Fruit fly (Drosophila melanogaster): ENCODE data around the gene Ubi-p63E.

DNA sequence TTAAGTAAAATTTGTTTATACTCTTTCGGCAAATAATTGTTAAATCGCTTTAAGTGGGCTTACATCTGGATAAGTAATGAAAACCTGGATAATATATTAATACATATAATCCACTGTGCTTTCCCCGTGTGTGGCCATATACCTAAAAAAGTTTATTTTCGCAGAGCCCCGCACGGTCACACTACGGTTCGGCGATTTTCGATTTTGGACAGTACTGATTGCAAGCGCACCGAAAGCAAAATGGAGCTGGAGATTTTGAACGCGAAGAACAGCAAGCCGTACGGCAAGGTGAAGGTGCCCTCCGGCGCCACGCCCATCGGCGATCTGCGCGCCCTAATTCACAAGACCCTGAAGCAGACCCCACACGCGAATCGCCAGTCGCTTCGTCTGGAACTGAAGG, 317 bp upstream of the Ubi-p63E start, which contains the start of gene Sc2:
- TF ChIP-seq kay (GFP tag; ENCODE audit: borderline replicate concordance) (no peak), Hr96 (GFP tag; optimal IDR thresholded peaks at IDR 0.05) (no peak), tj (GFP tag; optimal IDR thresholded peaks at IDR 0.05) (no peak)
